Fruit fly (Drosophila melanogaster): ENCODE measurements around the gene CG33630.

CG33630 gene

DNA sequence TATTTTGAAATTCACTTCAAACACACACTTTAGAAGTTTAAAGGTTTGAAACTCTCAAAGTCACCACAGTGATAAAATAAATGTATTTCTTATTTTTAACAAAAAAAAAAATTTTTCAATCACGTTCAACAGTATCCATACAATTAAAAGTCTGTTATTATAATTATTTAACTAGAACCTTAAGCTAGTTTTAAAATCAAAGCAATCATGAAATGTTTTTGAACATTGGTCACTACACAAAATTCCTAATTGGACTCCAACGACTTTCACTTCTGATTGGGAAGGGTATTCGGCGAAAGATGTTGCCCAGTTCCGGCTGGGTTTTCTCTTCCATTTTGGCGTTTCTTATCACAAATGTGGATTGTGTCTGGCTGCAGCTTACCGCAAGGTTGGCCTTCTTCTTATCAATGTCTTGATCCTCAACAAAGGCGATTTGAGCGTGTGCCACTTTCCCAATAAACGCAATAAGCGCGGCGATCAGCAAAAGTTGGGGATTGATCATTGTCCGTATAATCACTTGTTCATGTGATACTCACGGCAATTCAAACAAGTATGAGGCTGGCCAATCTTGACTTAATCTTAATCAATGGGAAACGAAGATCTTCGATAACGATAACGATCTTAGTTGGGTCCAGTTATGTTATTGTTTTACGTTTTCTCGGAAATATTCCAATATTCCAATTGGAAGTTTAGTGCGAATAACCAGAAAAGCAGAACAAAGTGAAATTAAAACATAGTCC is 14.2 kb upstream of the CG33630 start (continued):
- no peak for TF ChIP-seq hkb (optimal IDR thresholded peaks at IDR 0.05)
- no peak for TF ChIP-seq hkb (GFP tag; IDR thresholded peaks at IDR 0.05)
- no peak for TF ChIP-seq CG17912 (GFP tag; optimal IDR thresholded peaks at IDR 0.05)
- TF ChIP-seq HmgD (GFP tag; optimal IDR thresholded peaks at IDR 0.05) = no peak
- peak; percentile 22 for TF ChIP-seq CG5180 (GFP tag; optimal IDR thresholded peaks at IDR 0.05)
- no peak for TF ChIP-seq pum (GFP tag; optimal IDR thresholded peaks at IDR 0.05)
- no peak for TF ChIP-seq h (optimal IDR thresholded peaks at IDR 0.05)
- 0 out of 2 replicates have a peak, but pooled peaks have one; percentile 10 for TF ChIP-seq peb (GFP tag; IDR thresholded peaks at IDR 0.05)
- TF ChIP-seq Sox100B (GFP tag; optimal IDR thresholded peaks at IDR 0.05) = peak; percentile 71
- peak; percentile 19 for TF ChIP-seq CG12155 (GFP tag; optimal IDR thresholded peaks at IDR 0.05)
- TF ChIP-seq sens (GFP tag) = peak; percentile 48
- peak; percentile 56 for TF ChIP-seq CG31441 (GFP tag; IDR thresholded peaks at IDR 0.05)
- TF ChIP-seq CG11723 (GFP tag; optimal IDR thresholded peaks at IDR 0.05) = no peak
- peak; percentile 11 for TF ChIP-seq CG8281 (tag; optimal IDR thresholded peaks at IDR 0.05)
- peak; percentile 17 for TF ChIP-seq Nf-YB (GFP tag; optimal IDR thresholded peaks at IDR 0.05)
- no peak for TF ChIP-seq CG5953 (GFP tag; IDR thresholded peaks at IDR 0.05)
- no peak for TF ChIP-seq ac (GFP tag; optimal IDR thresholded peaks at IDR 0.05)
- TF ChIP-seq Oli (tag; optimal IDR thresholded peaks at IDR 0.05) = peak; percentile 64
- 0 out of 2 replicates have a peak, but pooled peaks have one; percentile 27 for TF ChIP-seq esg (GFP tag; conservative IDR thresholded peaks at IDR 0.05)
- no peak for TF ChIP-seq wor (GFP tag; IDR thresholded peaks at IDR 0.05)
- TF ChIP-seq CG9727 (GFP tag; optimal IDR thresholded peaks at IDR 0.05) = peak; percentile 35
- no peak for TF ChIP-seq CG7372 (GFP tag; IDR thresholded peaks at IDR 0.05)
- no peak for TF ChIP-seq Bdp1 (GFP tag; optimal IDR thresholded peaks at IDR 0.05)
- peak; percentile 45 for TF ChIP-seq CG3281 (GFP tag; optimal IDR thresholded peaks at IDR 0.05)
- no peak for TF ChIP-seq oc (tag; optimal IDR thresholded peaks at IDR 0.05)
- no peak for TF ChIP-seq BEAF-32 (GFP tag; optimal IDR thresholded peaks at IDR 0.05)
- TF ChIP-seq Oaz (GFP tag; IDR thresholded peaks at IDR 0.05) = no peak
- peak; percentile 10 for TF ChIP-seq CG18764 (GFP tag; optimal IDR thresholded peaks at IDR 0.05)
- TF ChIP-seq insv (GFP tag; optimal IDR thresholded peaks at IDR 0.05) = peak; percentile 83 to 98
- no peak for TF ChIP-seq salm (tag; optimal IDR thresholded peaks at IDR 0.05)
- TF ChIP-seq Hand (GFP tag; optimal IDR thresholded peaks at IDR 0.05) = no peak
- no peak for TF ChIP-seq ewg (GFP tag; optimal IDR thresholded peaks at IDR 0.05)
- TF ChIP-seq CG10462 (GFP tag; optimal IDR thresholded peaks at IDR 0.05) = no peak
- TF ChIP-seq CTCF (GFP tag; optimal IDR thresholded peaks at IDR 0.05) = no peak
- TF ChIP-seq jigr1 (GFP tag; IDR thresholded peaks at IDR 0.05) = no peak
- TF ChIP-seq CG8924 (tag; optimal IDR thresholded peaks at IDR 0.05) = peak; percentile 11
- TF ChIP-seq schlank (tag; optimal IDR thresholded peaks at IDR 0.05) = no peak
- TF ChIP-seq CG1603 (tag; optimal IDR thresholded peaks at IDR 0.05) = no peak
- no peak for TF ChIP-seq klu (GFP tag; IDR thresholded peaks at IDR 0.05)
- peak; percentile 63 for TF ChIP-seq CG13424 (tag; optimal IDR thresholded peaks at IDR 0.05)
- TF ChIP-seq CG15269 (tag; optimal IDR thresholded peaks at IDR 0.05) = peak; percentile 64
- peak; percentile 48 for TF ChIP-seq CG12659 (GFP tag; optimal IDR thresholded peaks at IDR 0.05)
- TF ChIP-seq bbx (GFP tag; IDR thresholded peaks at IDR 0.05; ENCODE audit: partially characterized antibody) = no peak
- peak; percentile 66 for TF ChIP-seq Asciz (GFP tag; optimal IDR thresholded peaks at IDR 0.05)
- TF ChIP-seq ATbp (GFP tag; optimal IDR thresholded peaks at IDR 0.05) = peak; percentile 50
- TF ChIP-seq CG1602 (GFP tag; optimal IDR thresholded peaks at IDR 0.05) = peak; percentile 11
- TF ChIP-seq wek (GFP tag; optimal IDR thresholded peaks at IDR 0.05) = no peak
- no peak for TF ChIP-seq vvl (GFP tag; IDR thresholded peaks at IDR 0.05)
- no peak for TF ChIP-seq en (GFP tag; optimal IDR thresholded peaks at IDR 0.05)
- no peak for TF ChIP-seq unpg (GFP tag; optimal IDR thresholded peaks at IDR 0.05)
- TF ChIP-seq trem (tag; optimal IDR thresholded peaks at IDR 0.05) = no peak

All from whole organism, embryonic.